Worm (Caenorhabditis elegans): Measurements from ENCODE around the gene W09D10.5.
"Not testable (repeated sequence)": the region's sequence is repeated elsewhere in the genome, so short reads cannot be mapped to it uniquely, and the experiment has no call there.

The W09D10.5 gene

ce11 chrIII:10750043-10750442, 38.7 kb upstream of the W09D10.5 start, which contains the start of gene enu-3.6:
enu-3.6 (plus strand) TSS chrIII:10750434.
- TF ChIP-seq F13H6.1, ztf-4, gmeb-1 (tag; optimal IDR thresholded peaks at IDR 0.05): not testable (repeated sequence)

ce11 chrIII:10747620-10748479, 36.5 kb upstream of the W09D10.5 start, which contains the start of the genes ran-1 and dkc-1:
ran-1 (minus strand) TSS chrIII:10747728.
dkc-1 (plus strand) TSS chrIII:10748429.
- TF ChIP-seq ZK546.5 (tag; optimal IDR thresholded peaks at IDR 0.05) = no peak
- TF ChIP-seq sma-3 (GFP tag; optimal IDR thresholded peaks at IDR 0.05) = peak; percentile 10
- peak; percentile 90 for TF ChIP-seq unc-55 (GFP tag; optimal IDR thresholded peaks at IDR 0.05)
- no peak for TF ChIP-seq skn-1 (tag; optimal IDR thresholded peaks at IDR 0.05)
- peak in 1 of 2 experiments; percentile 20 for TF ChIP-seq mdl-1 (tag; optimal IDR thresholded peaks at IDR 0.05)
- peak; percentile 79 for TF ChIP-seq nhr-129 (tag; optimal IDR thresholded peaks at IDR 0.05)
- TF ChIP-seq ceh-16 (tag; optimal IDR thresholded peaks at IDR 0.05) = peak; percentile 5
- TF ChIP-seq nhr-237 (tag; optimal IDR thresholded peaks at IDR 0.05) = no peak
- no peak for TF ChIP-seq ama-1 (optimal IDR thresholded peaks at IDR 0.05)
- no peak for TF ChIP-seq nhr-10 (tag; optimal IDR thresholded peaks at IDR 0.05)
- no peak for TF ChIP-seq zag-1 (tag; optimal IDR thresholded peaks at IDR 0.05)
- peak; percentile 7 for TF ChIP-seq mab-5 (tag; optimal IDR thresholded peaks at IDR 0.05)
- TF ChIP-seq sem-4 (tag; optimal IDR thresholded peaks at IDR 0.05) = peak; percentile 29
- peak; percentile 43 for TF ChIP-seq F13H6.1 (tag; optimal IDR thresholded peaks at IDR 0.05)
- TF ChIP-seq ztf-1 (GFP tag; conservative IDR thresholded peaks at IDR 0.05) = no peak
- TF ChIP-seq crh-2 (tag; optimal IDR thresholded peaks at IDR 0.05) = peak; percentile 78
- peak; percentile 75 for TF ChIP-seq lin-13 (GFP tag; optimal IDR thresholded peaks at IDR 0.05)
- TF ChIP-seq C34F6.9 (tag; optimal IDR thresholded peaks at IDR 0.05) = peak; percentile 90
- peak; percentile 48 for TF ChIP-seq nhr-21 (tag; optimal IDR thresholded peaks at IDR 0.05)
- TF ChIP-seq lsy-2 (tag; optimal IDR thresholded peaks at IDR 0.05) = peak; percentile 50 to 86
- TF ChIP-seq nhr-25 (tag; optimal IDR thresholded peaks at IDR 0.05) = peak; percentile 77
- TF ChIP-seq fos-1 (tag; optimal IDR thresholded peaks at IDR 0.05) = peak; percentile 58
- TF ChIP-seq nhr-12 (tag; optimal IDR thresholded peaks at IDR 0.05) = no peak
- peak; percentile 67 for TF ChIP-seq gmeb-1 (tag; optimal IDR thresholded peaks at IDR 0.05)
- peak; percentile 44 for TF ChIP-seq lin-11 (tag; optimal IDR thresholded peaks at IDR 0.05)
- peak; percentile 35 for TF ChIP-seq blmp-1 (tag; optimal IDR thresholded peaks at IDR 0.05; ENCODE audit: insufficient read depth)
- no peak for TF ChIP-seq Y55F3AM.14 (GFP tag; optimal IDR thresholded peaks at IDR 0.05)
- TF ChIP-seq dmd-4 (tag; optimal IDR thresholded peaks at IDR 0.05) = no peak
- no peak for TF ChIP-seq nhr-6 (tag; optimal IDR thresholded peaks at IDR 0.05)

- no peak for TF ChIP-seq nhr-6 (tag; optimal IDR thresholded peaks at IDR 0.05)
- TF ChIP-seq ceh-82 (tag; optimal IDR thresholded peaks at IDR 0.05) = no peak
- no peak for TF ChIP-seq unc-62 (GFP tag; optimal IDR thresholded peaks at IDR 0.05)
- no peak for TF ChIP-seq F13H6.1 (tag; optimal IDR thresholded peaks at IDR 0.05)
- TF ChIP-seq blmp-1 (tag; optimal IDR thresholded peaks at IDR 0.05; ENCODE audit: insufficient read depth) = no peak
- no peak for TF ChIP-seq nhr-23 (tag; optimal IDR thresholded peaks at IDR 0.05)
- TF ChIP-seq snpc-4 (tag; optimal IDR thresholded peaks at IDR 0.05) = no peak
- TF ChIP-seq sem-4 (tag; optimal IDR thresholded peaks at IDR 0.05) = no peak
- no peak for TF ChIP-seq ztf-4 (tag; optimal IDR thresholded peaks at IDR 0.05)
- no peak for TF ChIP-seq lin-11 (tag; optimal IDR thresholded peaks at IDR 0.05)
- no peak for TF ChIP-seq mbf-1 (tag; optimal IDR thresholded peaks at IDR 0.05)
- TF ChIP-seq unc-39 (tag; optimal IDR thresholded peaks at IDR 0.05) = no peak
- TF ChIP-seq ZK546.5 (tag; optimal IDR thresholded peaks at IDR 0.05) = no peak
- no peak for TF ChIP-seq nhr-12 (tag; optimal IDR thresholded peaks at IDR 0.05)
- TF ChIP-seq gmeb-1 (tag; optimal IDR thresholded peaks at IDR 0.05) = no peak
- TF ChIP-seq C34F6.9 (tag; optimal IDR thresholded peaks at IDR 0.05) = no peak
- TF ChIP-seq ama-1 (optimal IDR thresholded peaks at IDR 0.05) = no peak
- no peak for TF ChIP-seq ztf-11 (tag; optimal IDR thresholded peaks at IDR 0.05)
- TF ChIP-seq nhr-129 (tag; optimal IDR thresholded peaks at IDR 0.05) = no peak
These were observed 35.1 kb upstream of the W09D10.5 start for ce11 chrIII:10746406-10746807.

Data from whole organism, L2 larva.